Worm (Caenorhabditis elegans) whole organism, late embryonic: ENCODE measurements around the gene T12A2.3.

Source experiments
- C08G9.2 ChIP-seq: sonication (generic microtip); optimal IDR thresholded peaks from 2 replicates; lab custom pipeline; 2016; ENCODE audit warnings: mild to moderate bottlenecking, missing genetic modification characterization, moderate library complexity, missing compliant biosample characterization
- ama-1 ChIP-seq: fragments of 150-350 bp; optimal IDR thresholded peaks from 2 replicates; lab custom pipeline; 2014
- ceh-19 ChIP-seq: fragments of 200-800 bp; sonication (Bioruptor generic); optimal IDR thresholded peaks from 2 replicates; lab custom pipeline; 2018; ENCODE audit warnings: mild to moderate bottlenecking, missing genetic modification characterization, missing compliant biosample characterization
- ceh-30 ChIP-seq: fragments of 150-350 bp; optimal IDR thresholded peaks from 2 replicates; lab custom pipeline; 2014; ENCODE audit warnings: missing biosample characterization, missing genetic modification characterization
- hlh-8 ChIP-seq: sonication (generic microtip); optimal IDR thresholded peaks from 2 replicates; lab custom pipeline; 2016; ENCODE audit warnings: missing genotype, missing genetic modification characterization, missing compliant biosample characterization
- lim-6 ChIP-seq: sonication (generic microtip); optimal IDR thresholded peaks from 2 replicates; lab custom pipeline; 2016; ENCODE audit warnings: missing genetic modification characterization, missing compliant biosample characterization
- nfya-1 ChIP-seq: sonication (generic microtip); optimal IDR thresholded peaks from 2 replicates; lab custom pipeline; 2017; ENCODE audit warnings: missing genetic modification characterization, mild to moderate bottlenecking, missing compliant biosample characterization, antibody characterized with exemption, moderate library complexity
- pat-9 ChIP-seq: fragments of 200-800 bp; sonication (Bioruptor generic); optimal IDR thresholded peaks from 2 replicates; lab custom pipeline; 2018; ENCODE audit warnings: mild to moderate bottlenecking, missing genetic modification characterization, moderate library complexity, missing compliant biosample characterization
- pha-2 ChIP-seq: sonication (generic microtip); optimal IDR thresholded peaks from 2 replicates; lab custom pipeline; 2017; ENCODE audit warnings: mild to moderate bottlenecking, missing genetic modification characterization, missing compliant biosample characterization
- pha-4 ChIP-seq: fragments of 150-350 bp; optimal IDR thresholded peaks from 2 replicates; lab custom pipeline; 2018; ENCODE audit warnings: missing biosample characterization, missing genetic modification reagents, missing genetic modification characterization
- rnt-1 ChIP-seq: sonication (generic microtip); optimal IDR thresholded peaks from 2 replicates; lab custom pipeline; 2016; ENCODE audit warnings: missing genetic modification characterization, missing compliant biosample characterization
- syd-9 ChIP-seq: sonication (generic microtip); optimal IDR thresholded peaks from 2 replicates; lab custom pipeline; 2016; ENCODE audit warnings: mild to moderate bottlenecking, missing genetic modification characterization, moderate library complexity, missing compliant biosample characterization
- tbx-2 ChIP-seq: sonication (generic microtip); optimal IDR thresholded peaks from 2 replicates; lab custom pipeline; 2016; ENCODE audit warnings: missing genetic modification characterization, missing compliant biosample characterization

ce11 chrIII:6194480-6194879 is 46.1 kb upstream of the T12A2.3 start, which contains the start of gene ugt-66:
- no peak for TF ChIP-seq ceh-30 (tag; lab: Kevin White, UChicago)
- no peak for TF ChIP-seq nfya-1 (tag; lab: Kevin White, UChicago)
- no peak for TF ChIP-seq hlh-8 (tag; lab: Kevin White, UChicago)
- TF ChIP-seq syd-9 (tag; lab: Kevin White, UChicago): no peak
- TF ChIP-seq pha-4: no peak
- TF ChIP-seq ama-1 (lab: Kevin White, UChicago): no peak
- TF ChIP-seq ceh-19 (GFP tag; lab: Kevin White, UChicago): no peak
- no peak for TF ChIP-seq tbx-2 (tag; lab: Kevin White, UChicago)
- TF ChIP-seq lim-6 (tag; lab: Kevin White, UChicago): no peak
- no peak for TF ChIP-seq pha-2
- TF ChIP-seq pat-9 (tag; lab: Kevin White, UChicago): no peak
- no peak for TF ChIP-seq C08G9.2 (tag; lab: Kevin White, UChicago)
- TF ChIP-seq rnt-1 (tag; lab: Kevin White, UChicago): no peak
